Fruit fly (Drosophila melanogaster) whole organism: ENCODE measurements around the gene CG45218.

Experiments used
- CG8478 ChIP-seq: fragments of >200 bp; optimal IDR thresholded peaks from 2 replicates; lab custom pipeline; 2018; ENCODE audit warnings: inconsistent platforms
- Dll ChIP-seq: fragments of >200 bp; optimal IDR thresholded peaks from 2 replicates; lab custom pipeline; 2017
- EcR ChIP-seq, 2 experiments: fragments of >200 bp; optimal IDR thresholded peaks; 2 replicates each; lab custom pipeline; 2017; ENCODE audit warnings: missing biosample characterization in 2 of 2, missing genetic modification characterization in 2 of 2, missing genetic modification reagents in 2 of 2
- pan ChIP-seq: fragments of >200 bp; optimal IDR thresholded peaks from 2 replicates; lab custom pipeline; 2017
- psq ChIP-seq: fragments of >200 bp; optimal IDR thresholded peaks from 2 replicates; lab custom pipeline; 2017
- usp ChIP-seq: fragments of >200 bp; optimal IDR thresholded peaks from 2 replicates; lab custom pipeline; 2017; ENCODE audit warnings: missing biosample characterization, missing genetic modification characterization, mixed read lengths

Gene CG45218

dm6 chr3R:15290642-15291118 lies at the start of gene CG45218:
TSS of gene CG45218 (minus strand) at chr3R:15290799.
- TF ChIP-seq psq (lab: Kevin White, UChicago) (no peak), CG8478 (lab: Kevin White, UChicago) (peak; percentile 2), Dll (lab: Kevin White, UChicago) (no peak), usp (GFP tag; lab: Kevin White, UChicago) (no peak), pan (lab: Kevin White, UChicago) (no peak), EcR (GFP tag; optimal IDR thresholded peaks at IDR 0.05; lab: Kevin White, UChicago) (no peak)

dm6 chr3R:15340052-15340732 lies 49.6 kb upstream of the CG45218 start, which contains the start of gene SerRS-m:
TSS of gene SerRS-m (plus strand) at chr3R:15340667.
- TF ChIP-seq Dll (lab: Kevin White, UChicago), result no peak
- no peak for TF ChIP-seq usp (GFP tag; lab: Kevin White, UChicago)
- TF ChIP-seq EcR (GFP tag; optimal IDR thresholded peaks at IDR 0.05; lab: Kevin White, UChicago), result no peak
- no peak for TF ChIP-seq pan (lab: Kevin White, UChicago)
- TF ChIP-seq psq (lab: Kevin White, UChicago), result no peak
- no peak for TF ChIP-seq CG8478 (lab: Kevin White, UChicago)

dm6 chr3R:15339111-15339510 lies 48.5 kb upstream of the CG45218 start:
- no peak for TF ChIP-seq psq (lab: Kevin White, UChicago)

dm6 chr3R:15332994-15333393 lies 42.4 kb upstream of the CG45218 start, which contains the start of the genes Fkbp39 and Cyfip:
TSS of gene Fkbp39 (minus strand) at chr3R:15333133.
TSS of gene Cyfip (plus strand) at chr3R:15333266.
- TF ChIP-seq EcR (GFP tag; optimal IDR thresholded peaks at IDR 0.05; lab: Kevin White, UChicago) (no peak), CG8478 (lab: Kevin White, UChicago) (no peak), psq (lab: Kevin White, UChicago) (no peak), pan (lab: Kevin White, UChicago) (no peak), usp (GFP tag; lab: Kevin White, UChicago) (no peak), Dll (lab: Kevin White, UChicago) (no peak)

- no peak for TF ChIP-seq pan (lab: Kevin White, UChicago)
- no peak for TF ChIP-seq CG8478 (lab: Kevin White, UChicago)
- TF ChIP-seq usp (GFP tag; lab: Kevin White, UChicago), result no peak
- TF ChIP-seq EcR (GFP tag; optimal IDR thresholded peaks at IDR 0.05; lab: Kevin White, UChicago), result no peak
- TF ChIP-seq Dll (lab: Kevin White, UChicago), result no peak
- TF ChIP-seq psq (lab: Kevin White, UChicago), result no peak
These were observed 39.9 kb upstream of the CG45218 start, which contains the start of gene mRpL9 for dm6 chr3R:15330472-15330871. TSS of gene mRpL9 (plus strand) at chr3R:15330738.

- no peak for TF ChIP-seq psq (lab: Kevin White, UChicago)
- no peak for TF ChIP-seq pan (lab: Kevin White, UChicago)
- TF ChIP-seq EcR (GFP tag; optimal IDR thresholded peaks at IDR 0.05; lab: Kevin White, UChicago), result no peak
- no peak for TF ChIP-seq CG8478 (lab: Kevin White, UChicago)
- no peak for TF ChIP-seq Dll (lab: Kevin White, UChicago)
- no peak for TF ChIP-seq usp (GFP tag; lab: Kevin White, UChicago)
These were observed 37.6 kb upstream of the CG45218 start, which contains the start of the genes CG6236 and ea for dm6 chr3R:15328083-15328779. TSS of gene CG6236 (minus strand) at chr3R:15328269. TSS of gene ea (plus strand) at chr3R:15328729.

dm6 chr3R:15320747-15321085 lies 30.1 kb upstream of the CG45218 start, which contains the start of gene ear:
TSS of gene ear (plus strand) at chr3R:15320756.
- TF ChIP-seq EcR (GFP tag; optimal IDR thresholded peaks at IDR 0.05; lab: Kevin White, UChicago), result no peak
- TF ChIP-seq Dll (lab: Kevin White, UChicago), result no peak
- no peak for TF ChIP-seq psq (lab: Kevin White, UChicago)
- no peak for TF ChIP-seq CG8478 (lab: Kevin White, UChicago)
- TF ChIP-seq pan (lab: Kevin White, UChicago), result no peak
- TF ChIP-seq usp (GFP tag; lab: Kevin White, UChicago), result no peak

dm6 chr3R:15319912-15320746 lies 29.5 kb upstream of the CG45218 start, which contains the start of the genes CG6276 and CG44040:
TSS of gene CG6276 (minus strand) at chr3R:15320069.
TSS of gene CG44040 (plus strand) at chr3R:15320378.
- TF ChIP-seq Dll (lab: Kevin White, UChicago) (no peak), usp (GFP tag; lab: Kevin White, UChicago) (no peak), EcR (GFP tag; optimal IDR thresholded peaks at IDR 0.05; lab: Kevin White, UChicago) (no peak), pan (lab: Kevin White, UChicago) (no peak), CG8478 (lab: Kevin White, UChicago) (no peak), psq (lab: Kevin White, UChicago) (no peak)

dm6 chr3R:15316326-15316725 lies 25.7 kb upstream of the CG45218 start, which contains the start of gene CG14866:
TSS of gene CG14866 (plus strand) at chr3R:15316471.
- TF ChIP-seq CG8478 (lab: Kevin White, UChicago) (no peak), pan (lab: Kevin White, UChicago) (no peak), psq (lab: Kevin White, UChicago) (no peak), usp (GFP tag; lab: Kevin White, UChicago) (no peak), EcR (GFP tag; optimal IDR thresholded peaks at IDR 0.05; lab: Kevin White, UChicago) (no peak), Dll (lab: Kevin White, UChicago) (no peak)

- no peak for TF ChIP-seq pan (lab: Kevin White, UChicago)
- TF ChIP-seq Dll (lab: Kevin White, UChicago), result no peak
- TF ChIP-seq psq (lab: Kevin White, UChicago), result no peak
- TF ChIP-seq EcR (GFP tag; optimal IDR thresholded peaks at IDR 0.05; lab: Kevin White, UChicago), result no peak
- no peak for TF ChIP-seq CG8478 (lab: Kevin White, UChicago)
- no peak for TF ChIP-seq usp (GFP tag; lab: Kevin White, UChicago)
These were observed 23.2 kb upstream of the CG45218 start for dm6 chr3R:15313836-15314235.
